Fruit fly (Drosophila melanogaster): Measurements from ENCODE around the gene Cpr62Bc.

Cpr62Bc gene

dm6 chr3L:1841984-1842383 is at the start of gene Cpr62Bc:
Cpr62Bc (minus strand) TSS chr3L:1842084.
- TF ChIP-seq Ets21C (GFP tag; optimal IDR thresholded peaks at IDR 0.05) (no peak), CG11294 (GFP tag; IDR thresholded peaks at IDR 0.05) (no peak), CG6808 (GFP tag; optimal IDR thresholded peaks at IDR 0.05) (no peak), Hr39 (GFP tag; optimal IDR thresholded peaks at IDR 0.05) (no peak), CG32006 (GFP tag; optimal IDR thresholded peaks at IDR 0.05) (no peak), fd59A (GFP tag; optimal IDR thresholded peaks at IDR 0.05) (no peak), salr (GFP tag; optimal IDR thresholded peaks at IDR 0.05) (no peak), spab (GFP tag; optimal IDR thresholded peaks at IDR 0.05) (no peak), Lpt (GFP tag; optimal IDR thresholded peaks at IDR 0.05) (no peak)

DNA sequence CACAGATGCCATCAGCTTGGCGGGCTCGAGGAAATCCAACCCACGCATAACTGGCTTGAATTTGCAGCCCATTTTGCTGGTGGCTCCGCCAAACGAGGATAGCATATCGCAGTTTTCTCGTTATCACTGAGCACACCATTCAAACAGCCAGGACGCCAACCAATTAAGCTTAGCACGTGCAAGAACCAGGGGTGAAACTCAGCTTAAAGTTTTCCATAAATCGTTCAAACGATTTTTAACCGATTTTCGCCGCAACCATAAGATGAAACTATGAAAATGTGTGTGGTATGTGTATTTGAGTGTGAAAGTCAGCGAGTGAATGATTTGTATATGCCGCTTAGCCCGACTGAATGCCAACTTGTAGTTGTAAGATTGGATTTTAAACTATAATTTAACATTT is 49.1 kb upstream of the Cpr62Bc start:
- TF ChIP-seq fd85E (GFP tag; optimal IDR thresholded peaks at IDR 0.05) (no peak), salr (GFP tag; optimal IDR thresholded peaks at IDR 0.05) (no peak), eg (GFP tag; IDR thresholded peaks at IDR 0.05) (no peak), ss (GFP tag; optimal IDR thresholded peaks at IDR 0.05) (no peak), CG3032 (tag; optimal IDR thresholded peaks at IDR 0.05) (no peak), CG4318 (GFP tag; optimal IDR thresholded peaks at IDR 0.05) (no peak), Sox15 (GFP tag; optimal IDR thresholded peaks at IDR 0.05) (no peak), fd59A (GFP tag; optimal IDR thresholded peaks at IDR 0.05) (no peak), Eip75B (GFP tag; optimal IDR thresholded peaks at IDR 0.05) (no peak)

- TF ChIP-seq CG32006 (GFP tag; optimal IDR thresholded peaks at IDR 0.05) (peak; percentile 46), CG15336 (GFP tag; IDR thresholded peaks at IDR 0.05) (0 out of 2 replicates have a peak, but pooled peaks have one; percentile 19), Hr4 (GFP tag; optimal IDR thresholded peaks at IDR 0.05) (peak; percentile 2), OdsH (GFP tag; optimal IDR thresholded peaks at IDR 0.05) (peak; percentile 2), CG3919 (GFP tag; optimal IDR thresholded peaks at IDR 0.05) (peak; percentile 1), CG7368 (GFP tag; optimal IDR thresholded peaks at IDR 0.05) (peak; percentile 22), CG3032 (tag; optimal IDR thresholded peaks at IDR 0.05) (no peak), Eip78C (GFP tag) (peak; percentile 88), achi (GFP tag; optimal IDR thresholded peaks at IDR 0.05) (no peak), CG8119 (GFP tag; IDR thresholded peaks at IDR 0.05) (0 out of 3 replicates have a peak, but pooled peaks have one; percentile 31), svp (GFP tag) (peak; percentile 30)
Measured at dm6 chr3L:1887929-1888529, 46.1 kb upstream of the Cpr62Bc start.

- TF ChIP-seq topi (GFP tag; optimal IDR thresholded peaks at IDR 0.05) (peak; percentile 96), Hr4 (GFP tag; optimal IDR thresholded peaks at IDR 0.05) (peak; percentile 99), CG8319 (GFP tag; optimal IDR thresholded peaks at IDR 0.05) (peak; percentile 94), CG6792 (GFP tag; optimal IDR thresholded peaks at IDR 0.05) (peak; percentile 89), dsx (GFP tag; optimal IDR thresholded peaks at IDR 0.05; ENCODE audit: poor library complexity, severe bottlenecking) (peak; percentile 96), fd59A (GFP tag; optimal IDR thresholded peaks at IDR 0.05) (peak; percentile 97), CG3032 (tag; optimal IDR thresholded peaks at IDR 0.05) (peak; percentile 99), Hr38 (GFP tag; optimal IDR thresholded peaks at IDR 0.05) (peak; percentile 90), net (GFP tag; optimal IDR thresholded peaks at IDR 0.05) (peak; percentile 97), CG11902 (GFP tag; optimal IDR thresholded peaks at IDR 0.05) (peak; percentile 92), Eip75B (GFP tag; optimal IDR thresholded peaks at IDR 0.05) (peak; percentile 97), Lpt (GFP tag; optimal IDR thresholded peaks at IDR 0.05) (peak; percentile 98), CG7368 (GFP tag; optimal IDR thresholded peaks at IDR 0.05) (peak; percentile 97), vri (GFP tag; optimal IDR thresholded peaks at IDR 0.05) (peak; percentile 85), Met (GFP tag; optimal IDR thresholded peaks at IDR 0.05) (peak; percentile 91), CG32006 (GFP tag; optimal IDR thresholded peaks at IDR 0.05) (peak; percentile 98), Ets96B (tag; optimal IDR thresholded peaks at IDR 0.05) (peak; percentile 99), Smox (GFP tag; optimal IDR thresholded peaks at IDR 0.05) (peak; percentile 90), Sox14 (GFP tag; optimal IDR thresholded peaks at IDR 0.05) (peak; percentile 97), CG8119 (GFP tag; IDR thresholded peaks at IDR 0.05) (peak; percentile 99), pdm3 (GFP tag; optimal IDR thresholded peaks at IDR 0.05) (peak; percentile 96), CG10631 (GFP tag; optimal IDR thresholded peaks at IDR 0.05) (peak; percentile 96), OdsH (GFP tag; optimal IDR thresholded peaks at IDR 0.05) (peak; percentile 98), CG9139 (GFP tag; optimal IDR thresholded peaks at IDR 0.05) (peak; percentile 94), Eip78C (GFP tag) (peak; percentile 99), fd85E (GFP tag; optimal IDR thresholded peaks at IDR 0.05) (peak; percentile 78), CG31627 (GFP tag; optimal IDR thresholded peaks at IDR 0.05) (peak; percentile 90), eg (GFP tag; IDR thresholded peaks at IDR 0.05) (peak; percentile 99), Ets21C (GFP tag; optimal IDR thresholded peaks at IDR 0.05) (peak; percentile 84), svp (GFP tag) (peak; percentile 97), CG6808 (GFP tag; optimal IDR thresholded peaks at IDR 0.05) (peak; percentile 97), CG34406 (GFP tag; optimal IDR thresholded peaks at IDR 0.05) (peak; percentile 92), CG8632 (GFP tag; optimal IDR thresholded peaks at IDR 0.05) (peak; percentile 92)
Measured at dm6 chr3L:1886125-1886544, 44.3 kb upstream of the Cpr62Bc start.

All from whole organism, prepupa.